Worm (Caenorhabditis elegans) whole organism, L2 larva: Measurements from ENCODE around the gene ribo-1.

Experiments used
- F13H6.1 ChIP-seq: sonication (generic microtip); optimal IDR thresholded peaks from 2 replicates; lab custom pipeline; 2016; ENCODE audit warnings: missing genetic modification characterization, missing compliant biosample characterization
- alr-1 ChIP-seq: fragments of 150-350 bp; optimal IDR thresholded peaks from 2 replicates; lab custom pipeline; 2014; ENCODE audit warnings: missing biosample characterization, missing genetic modification characterization
- aly-2 ChIP-seq: fragments of 150-350 bp; optimal IDR thresholded peaks from 2 replicates; lab custom pipeline; 2014; ENCODE audit warnings: missing biosample characterization, missing genetic modification characterization
- ama-1 ChIP-seq: fragments of 150-350 bp; optimal IDR thresholded peaks from 2 replicates; lab custom pipeline; 2018; ENCODE audit warnings: inconsistent platforms
- blmp-1 ChIP-seq: sonication (generic microtip); optimal IDR thresholded peaks from 2 replicates; lab custom pipeline; 2017; ENCODE audit warnings: missing genetic modification characterization, mild to moderate bottlenecking, missing compliant biosample characterization, antibody characterized with exemption, moderate library complexity; ENCODE audit not compliant: insufficient read depth
- fos-1 ChIP-seq: fragments of 150-350 bp; optimal IDR thresholded peaks from 2 replicates; lab custom pipeline; 2014; ENCODE audit warnings: missing biosample characterization, missing genetic modification characterization
- lsy-2 ChIP-seq, 2 experiments: fragments of 150-350 bp in 1 of 2; sonication (generic microtip) in 1 of 2; optimal IDR thresholded peaks; 2 replicates each; lab custom pipeline; 2014 to 2017; ENCODE audit warnings: missing biosample characterization in 2 of 2, missing genetic modification characterization in 2 of 2
- nhr-11 ChIP-seq: fragments of 150-350 bp; optimal IDR thresholded peaks from 2 replicates; lab custom pipeline; 2014; ENCODE audit warnings: missing biosample characterization, missing genetic modification characterization
- nhr-6 ChIP-seq: fragments of 150-350 bp; optimal IDR thresholded peaks from 2 replicates; lab custom pipeline; 2014; ENCODE audit warnings: missing biosample characterization, missing genetic modification characterization
- snpc-4 ChIP-seq: fragments of 150-350 bp; optimal IDR thresholded peaks from 2 replicates; lab custom pipeline; 2014; ENCODE audit warnings: missing biosample characterization, missing genetic modification characterization

DNA sequence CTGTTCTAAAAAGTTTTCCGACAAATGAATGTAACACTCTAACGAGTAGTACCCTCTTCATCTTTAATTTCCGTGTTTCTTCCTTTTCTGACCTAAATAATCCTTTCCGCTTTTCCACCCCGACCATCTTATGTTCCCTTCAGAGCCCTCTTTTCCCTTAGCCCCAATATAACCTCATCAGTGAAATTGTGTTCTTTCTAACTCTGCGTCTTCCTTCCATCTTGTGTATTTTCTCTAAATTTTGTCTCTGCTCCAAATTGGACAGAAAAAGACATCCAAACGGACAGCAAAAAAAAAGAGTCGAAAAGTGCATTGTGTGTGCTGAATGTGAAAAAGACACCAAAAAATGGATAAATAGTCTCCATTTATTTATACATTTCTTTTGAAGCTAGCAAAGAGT is 49.0 kb downstream of the ribo-1 start:
- no peak for TF ChIP-seq ama-1
- no peak for TF ChIP-seq F13H6.1 (tag; lab: Kevin White, UChicago)
- no peak for TF ChIP-seq aly-2 (tag; lab: Kevin White, UChicago)
- TF ChIP-seq snpc-4 (tag; lab: Kevin White, UChicago) = no peak
- no peak for TF ChIP-seq blmp-1 (tag; lab: Kevin White, UChicago)
- TF ChIP-seq alr-1 (tag; lab: Kevin White, UChicago) = no peak
- no peak for TF ChIP-seq nhr-11
- peak; percentile 16 for TF ChIP-seq nhr-6 (tag; lab: Kevin White, UChicago)
- TF ChIP-seq lsy-2 (tag; optimal IDR thresholded peaks at IDR 0.05; lab: Kevin White, UChicago) = peak in 1 of 2 experiments; percentile 52
- TF ChIP-seq fos-1 (tag; lab: Kevin White, UChicago) = no peak
